Fruit fly (Drosophila melanogaster) Kc167 (cell line): ENCODE measurements around the gene Trxr1.

ENCODE experiments used
- h ChIP-seq: fragments of >200 bp; optimal IDR thresholded peaks from 3 replicates; lab custom pipeline; 2018; ENCODE audit warnings: missing external identifiers
- psq ChIP-seq: fragments of >200 bp; optimal IDR thresholded peaks from 2 replicates; lab custom pipeline; 2017; ENCODE audit warnings: missing external identifiers

DNA sequence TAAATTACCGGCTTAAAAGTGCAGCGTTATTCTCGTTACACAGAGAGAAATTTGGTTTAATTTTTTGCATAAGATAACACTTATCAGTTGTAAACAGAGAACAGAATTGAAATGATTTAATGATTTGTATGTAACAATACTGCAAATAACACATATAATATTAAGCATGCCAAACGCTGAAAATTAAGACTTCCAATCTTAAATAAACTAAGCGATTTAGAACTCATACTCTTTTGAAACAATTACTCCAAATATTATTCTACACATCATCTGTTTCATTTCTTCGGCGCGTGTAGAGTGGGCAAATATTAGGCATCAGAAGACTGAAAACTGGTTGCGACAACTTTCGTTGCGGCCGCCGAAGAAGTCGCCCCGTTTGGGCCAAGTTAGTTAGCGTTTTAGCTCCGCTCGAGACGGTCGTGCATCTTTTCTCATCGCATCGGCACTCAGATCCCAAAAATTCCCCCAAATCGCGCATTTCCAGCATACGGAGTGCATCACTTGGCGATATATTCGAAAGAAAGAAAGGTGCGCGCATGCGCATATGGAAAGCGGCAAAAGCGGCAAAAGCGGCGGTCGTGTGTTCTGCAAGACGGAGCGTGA is 10.1 kb downstream of the Trxr1 start, which contains the start of gene CG1632:
- no peak for TF ChIP-seq h (lab: Kevin White, UChicago)
- no peak for TF ChIP-seq psq (lab: Kevin White, UChicago)
